Fruit fly (Drosophila melanogaster) whole organism, embryonic: ENCODE data around the gene Cpr65Av.

Source experiments
- ATbp ChIP-seq: fragments of 200-800 bp; sonication (Bioruptor generic); optimal IDR thresholded peaks from 2 replicates; lab custom pipeline; 2017; ENCODE audit warnings: missing biosample characterization, mild to moderate bottlenecking, missing genetic modification characterization, missing genetic modification reagents
- Abd-B ChIP-seq: fragments of 200-800 bp; sonication (Bioruptor generic); optimal IDR thresholded peaks from 2 replicates; lab custom pipeline; 2018; ENCODE audit warnings: missing biosample characterization, mild to moderate bottlenecking, missing genetic modification characterization, moderate library complexity
- Antp ChIP-seq: fragments of 200-800 bp; sonication (Bioruptor generic); optimal IDR thresholded peaks from 3 replicates; lab custom pipeline; 2016; ENCODE audit warnings: missing biosample characterization, missing genetic modification characterization
- CG10959 ChIP-seq: fragments of 200-800 bp; sonication (Bioruptor generic); IDR thresholded peaks from 2 replicates; pipeline ENCODE4 v1.3.6; 2022; ENCODE audit warnings: missing biosample characterization, missing genetic modification characterization
- CG11247 ChIP-seq: fragments of 200-800 bp; sonication (Bioruptor generic); IDR thresholded peaks from 2 replicates; pipeline ENCODE4 v1.3.6; 2022; ENCODE audit warnings: missing biosample characterization, missing genetic modification characterization
- CG11398 ChIP-seq: fragments of 200-800 bp; sonication (Bioruptor generic); optimal IDR thresholded peaks from 2 replicates; lab custom pipeline; 2016; ENCODE audit warnings: missing biosample characterization, missing genetic modification characterization
- CG11696 ChIP-seq: fragments of 200-800 bp; sonication (Bioruptor generic); IDR thresholded peaks from 2 replicates; pipeline ENCODE4 v1.3.6; 2022; ENCODE audit warnings: missing biosample characterization, missing genetic modification characterization
- CG12071 ChIP-seq: fragments of 200-800 bp; sonication (Bioruptor generic); optimal IDR thresholded peaks from 3 replicates; lab custom pipeline; 2018; ENCODE audit warnings: missing biosample characterization, mild to moderate bottlenecking, missing genetic modification characterization
- CG17186 ChIP-seq: fragments of 200-800 bp; sonication (Bioruptor generic); optimal IDR thresholded peaks from 3 replicates; lab custom pipeline; 2017; ENCODE audit warnings: missing biosample characterization, missing genetic modification reagents, missing genetic modification characterization
- CG17612 ChIP-seq: fragments of 200-800 bp; sonication (Bioruptor generic); IDR thresholded peaks from 2 replicates; pipeline ENCODE4 v1.3.6; 2022; ENCODE audit warnings: missing biosample characterization, missing genetic modification characterization
- CG18599 ChIP-seq: fragments of 200-800 bp; sonication (Bioruptor generic); optimal IDR thresholded peaks from 3 replicates; lab custom pipeline; 2017; ENCODE audit warnings: missing biosample characterization, missing genetic modification characterization, mild to moderate bottlenecking, moderate library complexity, missing genetic modification reagents
- CG31224 ChIP-seq: fragments of 200-800 bp; sonication (Bioruptor generic); IDR thresholded peaks from 2 replicates; pipeline ENCODE4 v1.3.6; 2022; ENCODE audit warnings: missing biosample characterization, missing genetic modification characterization
- CG3838 ChIP-seq: fragments of 200-800 bp; sonication (Bioruptor generic); optimal IDR thresholded peaks from 3 replicates; lab custom pipeline; 2016; ENCODE audit warnings: missing biosample characterization, missing genetic modification characterization
- CG3847 ChIP-seq: fragments of 200-800 bp; sonication (Bioruptor generic); IDR thresholded peaks from 2 replicates; pipeline ENCODE4 v1.3.6; 2022; ENCODE audit warnings: missing biosample characterization, missing genetic modification characterization
- CG4854 ChIP-seq: fragments of 200-800 bp; sonication (Bioruptor generic); optimal IDR thresholded peaks from 2 replicates; lab custom pipeline; 2016; ENCODE audit warnings: missing biosample characterization, missing genetic modification characterization, inconsistent platforms
- CG6654 ChIP-seq: fragments of 200-800 bp; sonication (Bioruptor generic); optimal IDR thresholded peaks from 2 replicates; lab custom pipeline; 2017; ENCODE audit warnings: missing biosample characterization, mild to moderate bottlenecking, missing genetic modification characterization
- CG8478 ChIP-seq: fragments of >200 bp; optimal IDR thresholded peaks from 2 replicates; lab custom pipeline; 2018
- CG9797 ChIP-seq: fragments of 200-800 bp; sonication (Bioruptor generic); optimal IDR thresholded peaks from 3 replicates; lab custom pipeline; 2018; ENCODE audit warnings: missing biosample characterization, mild to moderate bottlenecking, missing genetic modification characterization
- CTCF ChIP-seq: fragments of 200-800 bp; sonication (Bioruptor generic); optimal IDR thresholded peaks from 2 replicates; lab custom pipeline; 2017; ENCODE audit warnings: missing biosample characterization, mild to moderate bottlenecking, missing genetic modification characterization, moderate library complexity
- E2f2 ChIP-seq: fragments of 200-800 bp; sonication (Bioruptor generic); IDR thresholded peaks from 2 replicates; pipeline ENCODE4 v1.3.6; 2022; ENCODE audit warnings: missing biosample characterization, missing genetic modification characterization
- ERR ChIP-seq: fragments of 200-800 bp; sonication (Bioruptor generic); optimal IDR thresholded peaks from 2 replicates; lab custom pipeline; 2016; ENCODE audit warnings: missing biosample characterization, missing genetic modification characterization
- Elba2 ChIP-seq: fragments of 200-800 bp; sonication (Bioruptor generic); optimal IDR thresholded peaks from 3 replicates; lab custom pipeline; 2016; ENCODE audit warnings: missing biosample characterization, missing genetic modification characterization
- Ets65A ChIP-seq: fragments of 200-800 bp; sonication (Bioruptor generic); peaks from one replicate; lab custom pipeline; 2016; ENCODE audit warnings: missing biosample characterization, missing genetic modification characterization
- Gsc ChIP-seq: fragments of 200-800 bp; sonication (Bioruptor generic); IDR thresholded peaks from 2 replicates; pipeline ENCODE4 v1.3.6; 2022; ENCODE audit warnings: missing biosample characterization, missing genetic modification characterization
- Mes4 ChIP-seq: fragments of 200-800 bp; sonication (Bioruptor generic); optimal IDR thresholded peaks from 2 replicates; lab custom pipeline; 2016; ENCODE audit warnings: missing biosample characterization, missing genetic modification characterization
- Myb ChIP-seq: fragments of 200-800 bp; sonication (Bioruptor generic); optimal IDR thresholded peaks from 2 replicates; lab custom pipeline; 2016; ENCODE audit warnings: missing biosample characterization, missing genetic modification characterization
- Oaz ChIP-seq: fragments of 200-800 bp; sonication (Bioruptor generic); IDR thresholded peaks from 2 replicates; pipeline ENCODE4 v1.3.6; 2022; ENCODE audit warnings: missing biosample characterization, missing genetic modification characterization
- Rfx ChIP-seq: fragments of 200-800 bp; sonication (Bioruptor generic); IDR thresholded peaks from 2 replicates; pipeline ENCODE4 v1.3.6; 2022; ENCODE audit warnings: missing biosample characterization, missing genetic modification characterization
- Side ChIP-seq: fragments of 200-800 bp; sonication (Bioruptor generic); optimal IDR thresholded peaks from 2 replicates; lab custom pipeline; 2016; ENCODE audit warnings: missing biosample characterization, missing genetic modification characterization
- Stat92E ChIP-seq, 3 experiments: fragments of >200 bp in 2 of 3; fragments of 200-800 bp in 1 of 3; sonication (Bioruptor generic) in 1 of 3; optimal IDR thresholded peaks; 2 replicates each; lab custom pipeline; 2017 to 2019; ENCODE audit warnings: missing biosample characterization in 3 of 3, missing genetic modification characterization in 3 of 3, mild to moderate bottlenecking in 1 of 3, moderate library complexity in 1 of 3
- Tbp ChIP-seq: fragments of >200 bp; optimal IDR thresholded peaks from 2 replicates; lab custom pipeline; 2018; ENCODE audit warnings: missing biosample characterization, missing genetic modification characterization
- Xrp1 ChIP-seq: fragments of 200-800 bp; sonication (Bioruptor generic); IDR thresholded peaks from 2 replicates; pipeline ENCODE4 v1.3.6; 2022; ENCODE audit warnings: missing biosample characterization, missing genetic modification characterization
- ase ChIP-seq: fragments of 200-800 bp; sonication (Bioruptor generic); IDR thresholded peaks from 3 replicates; pipeline ENCODE4 v1.3.6; 2022; ENCODE audit warnings: missing biosample characterization, missing genetic modification characterization
- bbx ChIP-seq: fragments of 200-800 bp; sonication (Bioruptor generic); IDR thresholded peaks from 2 replicates; pipeline ENCODE4 v1.3.6; 2022; ENCODE audit warnings: missing biosample characterization, missing genetic modification characterization; ENCODE audit not compliant: partially characterized antibody
- cas ChIP-seq: fragments of 200-800 bp; sonication (Bioruptor generic); IDR thresholded peaks from 2 replicates; pipeline ENCODE4 v1.3.6; 2022; ENCODE audit warnings: missing biosample characterization, missing genetic modification characterization
- chm ChIP-seq: fragments of 200-800 bp; sonication (Bioruptor generic); IDR thresholded peaks from 2 replicates; pipeline ENCODE4 v1.3.6; 2022; ENCODE audit warnings: missing biosample characterization, missing genetic modification characterization
- corto ChIP-seq: fragments of 200-800 bp; sonication (Bioruptor generic); optimal IDR thresholded peaks from 2 replicates; lab custom pipeline; 2016; ENCODE audit warnings: missing biosample characterization, mild to moderate bottlenecking, missing genetic modification characterization, moderate library complexity
- crp ChIP-seq, 2 experiments: fragments of 200-800 bp; sonication (Bioruptor generic); optimal IDR thresholded peaks; 2 replicates in 1 of 2; 3 replicates in 1 of 2; lab custom pipeline; 2017; ENCODE audit warnings: missing biosample characterization in 2 of 2, missing genetic modification characterization in 2 of 2, mild to moderate bottlenecking in 1 of 2, moderate library complexity in 1 of 2
- fd102C ChIP-seq: fragments of 200-800 bp; sonication (Bioruptor generic); optimal IDR thresholded peaks from 2 replicates; lab custom pipeline; 2018; ENCODE audit warnings: missing biosample characterization, mild to moderate bottlenecking, missing genetic modification characterization, moderate library complexity
- gce ChIP-seq: fragments of 200-800 bp; sonication (Bioruptor generic); IDR thresholded peaks from 3 replicates; pipeline ENCODE4 v1.3.6; 2022; ENCODE audit warnings: missing biosample characterization, missing genetic modification characterization
- gcm ChIP-seq: fragments of 200-800 bp; sonication (Bioruptor generic); optimal IDR thresholded peaks from 2 replicates; lab custom pipeline; 2019; ENCODE audit warnings: missing biosample characterization, mild to moderate bottlenecking, missing genetic modification characterization, moderate library complexity
- grau ChIP-seq: fragments of 200-800 bp; optimal IDR thresholded peaks from 3 replicates; lab custom pipeline; 2019; ENCODE audit warnings: missing biosample characterization, mild to moderate bottlenecking, missing genetic modification characterization, moderate library complexity
- jigr1 ChIP-seq: fragments of 200-800 bp; sonication (Bioruptor generic); IDR thresholded peaks from 3 replicates; pipeline ENCODE4 v1.3.6; 2022; ENCODE audit warnings: missing biosample characterization, missing genetic modification characterization
- jumu ChIP-seq: fragments of 200-800 bp; sonication (Bioruptor generic); optimal IDR thresholded peaks from 3 replicates; lab custom pipeline; 2016; ENCODE audit warnings: missing biosample characterization, missing genetic modification characterization
- kni ChIP-seq: fragments of 200-800 bp; sonication (Bioruptor generic); optimal IDR thresholded peaks from 3 replicates; lab custom pipeline; 2017; ENCODE audit warnings: mild to moderate bottlenecking, missing biosample characterization, missing genetic modification reagents, missing genetic modification characterization
- org-1 ChIP-seq: fragments of 200-800 bp; sonication (Bioruptor generic); optimal IDR thresholded peaks from 2 replicates; lab custom pipeline; 2017; ENCODE audit warnings: missing biosample characterization, missing genetic modification characterization
- peb ChIP-seq: fragments of 200-800 bp; sonication (Bioruptor generic); IDR thresholded peaks from 2 replicates; pipeline ENCODE4 v1.3.6; 2022; ENCODE audit warnings: missing biosample characterization, missing genetic modification characterization
- pita ChIP-seq: fragments of 200-800 bp; sonication (Bioruptor generic); optimal IDR thresholded peaks from 2 replicates; lab custom pipeline; 2017; ENCODE audit warnings: missing biosample characterization, mild to moderate bottlenecking, missing genetic modification characterization
- shn ChIP-seq: fragments of 200-800 bp; sonication (Bioruptor generic); optimal IDR thresholded peaks from 3 replicates; lab custom pipeline; 2016; ENCODE audit warnings: missing biosample characterization, missing genetic modification characterization
- ttk ChIP-seq: fragments of 200-800 bp; sonication (Bioruptor generic); IDR thresholded peaks from 2 replicates; pipeline ENCODE4 v2.1.2; 2022; ENCODE audit warnings: missing biosample characterization, missing genetic modification characterization
- tx ChIP-seq: fragments of 200-800 bp; sonication (Bioruptor generic); optimal IDR thresholded peaks from 2 replicates; lab custom pipeline; 2016; ENCODE audit warnings: missing biosample characterization, missing genetic modification characterization
- usp ChIP-seq: fragments of >200 bp; optimal IDR thresholded peaks from 2 replicates; lab custom pipeline; 2017; ENCODE audit warnings: missing biosample characterization, missing genetic modification characterization
- z ChIP-seq: fragments of 200-800 bp; sonication (Bioruptor generic); IDR thresholded peaks from 3 replicates; pipeline ENCODE4 v1.3.6; 2022; ENCODE audit warnings: missing biosample characterization, missing genetic modification characterization

Cpr65Av gene

DNA sequence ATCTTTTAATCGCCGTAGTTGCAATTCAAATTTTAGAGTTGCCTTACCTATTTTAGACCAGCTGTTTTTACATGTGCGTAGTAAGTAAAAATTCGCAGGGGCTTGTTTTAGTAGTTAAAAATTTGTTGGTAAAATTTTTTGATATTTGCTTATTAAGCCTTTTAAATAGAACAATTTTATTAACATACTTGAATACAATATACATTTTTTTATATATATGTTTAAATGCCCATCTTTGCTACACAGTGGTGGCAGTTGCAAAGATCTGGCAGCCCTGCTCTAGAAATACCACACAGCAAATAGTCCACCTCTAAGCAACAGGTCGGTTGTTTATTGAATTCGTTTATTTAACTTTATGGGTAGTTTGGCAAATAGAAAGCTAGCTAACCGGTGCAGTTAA is 45.1 kb downstream of the Cpr65Av start, which contains the start of the genes CG10467 and loj (continued):
- TF ChIP-seq CTCF (GFP tag; lab: Kevin White, UChicago) (peak; percentile 30), ERR (peak; percentile 16), Mes4 (GFP tag; lab: Kevin White, UChicago) (peak; percentile 28), CG31224 (GFP tag; lab: Robert Waterston, UW) (peak; percentile 93), Side (GFP tag; lab: Kevin White, UChicago) (peak; percentile 56), CG3838 (GFP tag; lab: Kevin White, UChicago) (peak; percentile 86), Oaz (GFP tag; lab: Robert Waterston, UW) (peak; percentile 91), CG8478 (lab: Kevin White, UChicago) (no peak), Ets65A (GFP tag; lab: Kevin White, UChicago) (peak; percentile 100), Myb (GFP tag; lab: Kevin White, UChicago) (peak; percentile 64), CG18599 (GFP tag; lab: Kevin White, UChicago) (peak; percentile 94), CG3847 (GFP tag; lab: Robert Waterston, UW) (peak; percentile 98), CG11247 (GFP tag; lab: Robert Waterston, UW) (peak; percentile 97), Elba2 (GFP tag; lab: Kevin White, UChicago) (peak; percentile 61), cas (GFP tag; lab: Robert Waterston, UW) (peak; percentile 94), CG10959 (GFP tag; lab: Robert Waterston, UW) (peak; percentile 94), jumu (GFP tag; lab: Kevin White, UChicago) (peak; percentile 66), Tbp (GFP tag; lab: Kevin White, UChicago) (no peak), tx (GFP tag; lab: Kevin White, UChicago) (peak; percentile 80), peb (peak; percentile 92), CG11696 (GFP tag; lab: Robert Waterston, UW) (peak; percentile 78), kni (peak; percentile 77), grau (peak; percentile 95), Abd-B (GFP tag; lab: Kevin White, UChicago) (peak; percentile 99), Antp (GFP tag; lab: Kevin White, UChicago) (peak; percentile 73), chm (GFP tag; lab: Robert Waterston, UW) (peak; percentile 93), pita (GFP tag; lab: Kevin White, UChicago) (no peak), CG17612 (GFP tag; lab: Robert Waterston, UW) (peak; percentile 91), corto (GFP tag; lab: Kevin White, UChicago) (no peak), shn (peak; percentile 76), usp (GFP tag; lab: Kevin White, UChicago) (no peak), CG9797 (GFP tag; lab: Kevin White, UChicago) (peak; percentile 47), Xrp1 (GFP tag; lab: Robert Waterston, UW) (peak; percentile 97), gce (peak; percentile 90), CG11398 (peak; percentile 23), ase (GFP tag; lab: Robert Waterston, UW) (peak; percentile 96), Rfx (GFP tag; lab: Robert Waterston, UW) (peak; percentile 99), gcm (GFP tag; lab: Kevin White, UChicago) (peak; percentile 88), E2f2 (peak; percentile 84), jigr1 (GFP tag; lab: Robert Waterston, UW) (peak; percentile 92), z (GFP tag; lab: Robert Waterston, UW) (peak; percentile 57; the same call in 1 of the 3 replicates), bbx (GFP tag; lab: Robert Waterston, UW) (peak; percentile 58), CG6654 (GFP tag; lab: Kevin White, UChicago) (peak; percentile 83), org-1 (peak; percentile 75), CG4854 (GFP tag; lab: Kevin White, UChicago) (peak; percentile 86), fd102C (peak; percentile 70), CG17186 (GFP tag; lab: Kevin White, UChicago) (peak; percentile 48), ttk (GFP tag; lab: Robert Waterston, UW) (peak; percentile 98), Stat92E (GFP tag; optimal IDR thresholded peaks at IDR 0.05; lab: Kevin White, UChicago) (peak in 1 of 3 experiments; percentile 86), CG12071 (GFP tag; lab: Kevin White, UChicago) (peak; percentile 43), crp (GFP tag; optimal IDR thresholded peaks at IDR 0.05; lab: Kevin White, UChicago) (peak; percentile 91 to 97), Gsc (GFP tag; lab: Robert Waterston, UW) (peak; percentile 95), ATbp (GFP tag; lab: Kevin White, UChicago) (peak; percentile 85)
